Worm (Caenorhabditis elegans): ENCODE data around the gene C01G12.3.

DNA sequence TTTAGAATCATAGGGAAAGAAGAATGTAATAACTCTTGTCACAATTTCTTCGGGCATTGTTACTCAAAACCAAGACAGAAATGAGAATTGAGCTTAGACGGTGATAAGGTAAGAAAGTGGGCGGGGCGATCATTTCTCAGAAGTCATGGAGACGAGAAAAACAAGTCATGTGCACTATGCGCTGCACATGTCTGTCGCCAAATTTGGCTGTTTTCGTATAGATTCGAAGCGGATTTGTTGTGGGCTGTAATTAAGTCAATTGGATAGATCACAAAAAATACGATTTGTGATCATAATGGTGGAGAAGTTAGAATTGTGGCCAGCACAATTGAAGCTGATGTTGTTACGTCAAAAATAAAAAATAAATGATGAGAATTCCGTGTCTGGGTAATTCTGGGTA is 9.6 kb upstream of the C01G12.3 start, which contains the start of gene C01G12.7:
- TF ChIP-seq him-1 (tag; optimal IDR thresholded peaks at IDR 0.05) (no peak), W03F9.2 (tag; optimal IDR thresholded peaks at IDR 0.05) (no peak), dao-5 (tag; optimal IDR thresholded peaks at IDR 0.05) (no peak)

Measured in whole organism, L4/young adult.